Worm (Caenorhabditis elegans) whole organism, L3 larva: ENCODE measurements around the gene cyp-34A6.

Source experiments
- R02D3.7 ChIP-seq: fragments of 150-350 bp; optimal IDR thresholded peaks from 2 replicates; lab custom pipeline; 2014; ENCODE audit warnings: missing biosample characterization, missing genetic modification characterization
- ama-1 ChIP-seq: fragments of 150-350 bp; optimal IDR thresholded peaks from 2 replicates; lab custom pipeline; 2018
- mdl-1 ChIP-seq: fragments of 150-350 bp; optimal IDR thresholded peaks from 2 replicates; lab custom pipeline; 2014; ENCODE audit warnings: missing biosample characterization, missing genetic modification characterization
- nhr-11 ChIP-seq: fragments of 150-350 bp; optimal IDR thresholded peaks from 2 replicates; lab custom pipeline; 2014; ENCODE audit warnings: missing biosample characterization, missing genetic modification characterization
- nhr-25 ChIP-seq: sonication (generic microtip); optimal IDR thresholded peaks from 2 replicates; lab custom pipeline; 2017; ENCODE audit warnings: missing biosample characterization, missing genetic modification characterization
- ztf-11 ChIP-seq: fragments of 150-350 bp; optimal IDR thresholded peaks from 2 replicates; lab custom pipeline; 2014; ENCODE audit warnings: missing biosample characterization, missing genetic modification characterization

- TF ChIP-seq ama-1 (lab: Kevin White, UChicago) = no peak
- no peak for TF ChIP-seq nhr-11 (tag; lab: Kevin White, UChicago)
- TF ChIP-seq R02D3.7 = no peak
- no peak for TF ChIP-seq mdl-1 (tag; lab: Kevin White, UChicago)
- TF ChIP-seq ztf-11 (tag; lab: Kevin White, UChicago) = no peak
- no peak for TF ChIP-seq nhr-25
These were observed 2.6 kb upstream of the cyp-34A6 start, which contains the start of gene cyp-34A7 for ce11 chrV:3963715-3964114.
